Worm (Caenorhabditis elegans) whole organism, L2 larva: Measurements from ENCODE around the gene F23H12.3.
"Not testable (repeated sequence)": the region's sequence is repeated elsewhere in the genome, so short reads cannot be mapped to it uniquely, and the experiment has no call there.

Source experiments
- elt-3 ChIP-seq: sonication (generic microtip); optimal IDR thresholded peaks from 2 replicates; lab custom pipeline; 2017; ENCODE audit warnings: missing biosample characterization, missing genetic modification characterization
- nhr-10 ChIP-seq: sonication (generic microtip); optimal IDR thresholded peaks from 2 replicates; lab custom pipeline; 2017; ENCODE audit warnings: missing biosample characterization, missing genetic modification characterization
- nhr-12 ChIP-seq: fragments of 150-350 bp; optimal IDR thresholded peaks from 2 replicates; lab custom pipeline; 2014; ENCODE audit warnings: missing biosample characterization, missing genetic modification characterization
- nhr-23 ChIP-seq: fragments of 150-350 bp; optimal IDR thresholded peaks from 2 replicates; lab custom pipeline; 2014; ENCODE audit warnings: missing biosample characterization, missing genetic modification reagents, missing genetic modification characterization
- skn-1 ChIP-seq: sonication (generic microtip); optimal IDR thresholded peaks from 2 replicates; lab custom pipeline; 2017; ENCODE audit warnings: missing biosample characterization, missing genetic modification characterization
- snpc-4 ChIP-seq: fragments of 150-350 bp; optimal IDR thresholded peaks from 2 replicates; lab custom pipeline; 2014; ENCODE audit warnings: missing biosample characterization, missing genetic modification characterization
- unc-39 ChIP-seq: fragments of 150-350 bp; optimal IDR thresholded peaks from 2 replicates; lab custom pipeline; 2014; ENCODE audit warnings: missing biosample characterization, missing genetic modification characterization
- unc-62 ChIP-seq: fragments of 150-350 bp; optimal IDR thresholded peaks from 2 replicates; lab custom pipeline; 2014; ENCODE audit warnings: missing biosample characterization, missing genetic modification reagents, missing genetic modification characterization
- ztf-4 ChIP-seq: fragments of 150-350 bp; optimal IDR thresholded peaks from 2 replicates; lab custom pipeline; 2014; ENCODE audit warnings: missing biosample characterization, missing genetic modification characterization

ce11 chrV:12374252-12374651, 29.3 kb downstream of the F23H12.3 start, which contains the start of gene F23H12.10:
- not testable (repeated sequence) for TF ChIP-seq nhr-23 (tag; lab: Kevin White, UChicago); unc-39; elt-3 (tag; lab: Kevin White, UChicago); snpc-4 (tag; lab: Kevin White, UChicago); unc-62; ztf-4 (tag; lab: Kevin White, UChicago); nhr-10 (tag; lab: Kevin White, UChicago); skn-1; nhr-12 (tag; lab: Kevin White, UChicago)
